Worm (Caenorhabditis elegans) whole organism, young adult: ENCODE results near the gene bbs-8.

Experiments used
- B0336.3 ChIP-seq: fragments of 200-800 bp; sonication (Bioruptor generic); IDR thresholded peaks from 2 replicates; pipeline ENCODE4 v1.3.6; 2022; ENCODE audit warnings: missing genetic modification characterization, missing compliant biosample characterization
- C06A6.2 ChIP-seq: fragments of 200-800 bp; sonication (Bioruptor generic); conservative IDR thresholded peaks from 2 replicates; pipeline ENCODE4 v1.3.6; 2022; ENCODE audit warnings: missing genetic modification characterization, missing compliant biosample characterization
- C17E4.6 ChIP-seq: fragments of 200-800 bp; sonication (Bioruptor generic); IDR thresholded peaks from 2 replicates; pipeline ENCODE4 v1.3.6; 2022; ENCODE audit warnings: missing genetic modification reagents, missing genetic modification characterization, missing compliant biosample characterization
- F10E7.11 ChIP-seq: sonication (generic microtip); optimal IDR thresholded peaks from 2 replicates; lab custom pipeline; 2017; ENCODE audit warnings: mild to moderate bottlenecking, missing genetic modification characterization, moderate library complexity, missing compliant biosample characterization
- F22D6.2 ChIP-seq: sonication (generic microtip); optimal IDR thresholded peaks from 2 replicates; lab custom pipeline; 2016; ENCODE audit warnings: mild to moderate bottlenecking, missing genetic modification characterization, missing compliant biosample characterization
- F49E8.2 ChIP-seq: sonication (generic microtip); optimal IDR thresholded peaks from 3 replicates; lab custom pipeline; 2017; ENCODE audit warnings: missing genetic modification characterization, mild to moderate bottlenecking, missing compliant biosample characterization, antibody characterized with exemption, moderate library complexity; ENCODE audit not compliant: insufficient read depth
- F52B5.7 ChIP-seq: sonication (generic microtip); optimal IDR thresholded peaks from 2 replicates; lab custom pipeline; 2016; ENCODE audit warnings: mild to moderate bottlenecking, missing genetic modification characterization, missing compliant biosample characterization
- K11D2.4 ChIP-seq: fragments of 200-800 bp; sonication (Bioruptor generic); IDR thresholded peaks from 2 replicates; pipeline ENCODE4 v1.3.6; 2022; ENCODE audit warnings: missing genetic modification reagents, missing genetic modification characterization, missing compliant biosample characterization
- athp-1 ChIP-seq: sonication (generic microtip); optimal IDR thresholded peaks from 2 replicates; lab custom pipeline; 2017; ENCODE audit warnings: mild to moderate bottlenecking, missing genetic modification characterization, missing compliant biosample characterization
- attf-5 ChIP-seq: fragments of 200-800 bp; sonication (Bioruptor generic); optimal IDR thresholded peaks from 2 replicates; lab custom pipeline; 2018; ENCODE audit warnings: mild to moderate bottlenecking, missing genetic modification characterization, missing compliant biosample characterization
- attf-6 ChIP-seq: fragments of 200-800 bp; sonication (Bioruptor generic); IDR thresholded peaks from 2 replicates; pipeline ENCODE4 v1.3.6; 2022; ENCODE audit warnings: missing genetic modification reagents, missing genetic modification characterization, missing compliant biosample characterization
- bed-1 ChIP-seq: fragments of 200-800 bp; sonication (Bioruptor generic); IDR thresholded peaks from 2 replicates; pipeline ENCODE4 v1.3.6; 2022; ENCODE audit warnings: missing genetic modification reagents, missing genetic modification characterization, missing compliant biosample characterization
- ceh-100 ChIP-seq: fragments of 200-800 bp; sonication (Bioruptor generic); IDR thresholded peaks from 2 replicates; pipeline ENCODE4 v1.3.6; 2022; ENCODE audit warnings: missing genetic modification reagents, missing genetic modification characterization, missing compliant biosample characterization
- ceh-58 ChIP-seq: fragments of 200-800 bp; sonication (Bioruptor generic); IDR thresholded peaks from 2 replicates; pipeline ENCODE4 v1.3.6; 2022; ENCODE audit warnings: missing genetic modification characterization, missing compliant biosample characterization
- ceh-79 ChIP-seq: sonication (generic microtip); optimal IDR thresholded peaks from 2 replicates; lab custom pipeline; 2017; ENCODE audit warnings: mild to moderate bottlenecking, missing genetic modification characterization, missing compliant biosample characterization
- dpff-1 ChIP-seq: sonication (generic microtip); optimal IDR thresholded peaks from 2 replicates; lab custom pipeline; 2017; ENCODE audit warnings: mild to moderate bottlenecking, missing genetic modification characterization, missing compliant biosample characterization
- efl-1 ChIP-seq: fragments of 150-350 bp; optimal IDR thresholded peaks from 2 replicates; lab custom pipeline; 2014; ENCODE audit warnings: missing biosample characterization, missing genetic modification reagents, missing genetic modification characterization
- egl-18 ChIP-seq: fragments of 200-800 bp; sonication (Bioruptor generic); IDR thresholded peaks from 2 replicates; pipeline ENCODE4 v1.3.6; 2022; ENCODE audit warnings: missing genetic modification reagents, missing genetic modification characterization, missing compliant biosample characterization
- egrh-3 ChIP-seq: fragments of 200-800 bp; sonication (Bioruptor generic); IDR thresholded peaks from 2 replicates; pipeline ENCODE4 v1.3.6; 2022; ENCODE audit warnings: missing genetic modification reagents, missing genetic modification characterization, missing compliant biosample characterization
- ekl-4 ChIP-seq: fragments of 200-800 bp; sonication (Bioruptor generic); IDR thresholded peaks from 2 replicates; pipeline ENCODE4 v1.3.6; 2022; ENCODE audit warnings: missing genetic modification reagents, missing genetic modification characterization, missing compliant biosample characterization
- ets-4 ChIP-seq: fragments of 200-800 bp; sonication (Bioruptor generic); optimal IDR thresholded peaks from 2 replicates; lab custom pipeline; 2018; ENCODE audit warnings: mild to moderate bottlenecking, missing genetic modification characterization, missing compliant biosample characterization
- gei-17 ChIP-seq: fragments of 200-800 bp; sonication (Bioruptor generic); optimal IDR thresholded peaks from 2 replicates; lab custom pipeline; 2018; ENCODE audit warnings: mild to moderate bottlenecking, missing genetic modification characterization, missing compliant biosample characterization
- hlh-12 ChIP-seq: sonication (generic microtip); optimal IDR thresholded peaks from 2 replicates; lab custom pipeline; 2016; ENCODE audit warnings: missing genetic modification characterization, missing compliant biosample characterization
- hrde-1 ChIP-seq: sonication (generic microtip); optimal IDR thresholded peaks from 2 replicates; lab custom pipeline; 2016; ENCODE audit warnings: missing genetic modification characterization, mild to moderate bottlenecking, missing compliant biosample characterization, moderate library complexity, missing genotype, missing genetic modification reagents, borderline replicate concordance
- hsf-1 ChIP-seq: fragments of 200-800 bp; sonication (Bioruptor generic); IDR thresholded peaks from 2 replicates; pipeline ENCODE4 v1.3.6; 2022; ENCODE audit warnings: missing genetic modification reagents, missing genetic modification characterization, missing compliant biosample characterization
- let-607 ChIP-seq, 2 experiments: fragments of 200-800 bp in 1 of 2; sonication (Bioruptor generic) in 1 of 2; sonication (generic microtip) in 1 of 2; optimal IDR thresholded peaks; 2 replicates each; lab custom pipeline; 2016 to 2018; ENCODE audit warnings: mild to moderate bottlenecking in 2 of 2, missing compliant biosample characterization in 2 of 2, missing genetic modification characterization in 2 of 2, moderate library complexity in 2 of 2, missing genotype in 1 of 2
- lin-54 ChIP-seq: fragments of 200-800 bp; sonication (Bioruptor generic); optimal IDR thresholded peaks from 2 replicates; lab custom pipeline; 2018; ENCODE audit warnings: mild to moderate bottlenecking, missing genetic modification characterization, missing compliant biosample characterization
- lir-1 ChIP-seq: fragments of 200-800 bp; sonication (Bioruptor generic); conservative IDR thresholded peaks from 2 replicates; pipeline ENCODE4 v1.3.6; 2022; ENCODE audit warnings: missing genetic modification reagents, missing genetic modification characterization, missing compliant biosample characterization
- lsl-1 ChIP-seq: fragments of 200-800 bp; sonication (Bioruptor generic); optimal IDR thresholded peaks from 2 replicates; lab custom pipeline; 2018; ENCODE audit warnings: mild to moderate bottlenecking, missing genetic modification characterization, moderate library complexity, missing compliant biosample characterization
- lsy-27 ChIP-seq: sonication (generic microtip); optimal IDR thresholded peaks from 2 replicates; lab custom pipeline; 2017; ENCODE audit warnings: missing genetic modification characterization, mild to moderate bottlenecking, missing compliant biosample characterization, antibody characterized with exemption, missing genotype, borderline replicate concordance; ENCODE audit not compliant: insufficient read depth
- madf-3 ChIP-seq: fragments of 200-800 bp; sonication (Bioruptor generic); IDR thresholded peaks from 2 replicates; pipeline ENCODE4 v1.3.6; 2022; ENCODE audit warnings: missing genetic modification reagents, missing genetic modification characterization, missing compliant biosample characterization
- madf-6 ChIP-seq: fragments of 200-800 bp; sonication (Bioruptor generic); IDR thresholded peaks from 2 replicates; pipeline ENCODE4 v1.3.6; 2022; ENCODE audit warnings: missing genetic modification reagents, missing genetic modification characterization, missing compliant biosample characterization
- madf-8 ChIP-seq: fragments of 200-800 bp; sonication (Bioruptor generic); conservative IDR thresholded peaks from 2 replicates; pipeline ENCODE4 v1.3.6; 2022; ENCODE audit warnings: missing genetic modification reagents, missing genetic modification characterization, missing compliant biosample characterization
- mxl-1 ChIP-seq: sonication (generic microtip); optimal IDR thresholded peaks from 2 replicates; lab custom pipeline; 2016; ENCODE audit warnings: missing genetic modification characterization, missing compliant biosample characterization
- nfya-2 ChIP-seq: fragments of 200-800 bp; sonication (Bioruptor generic); IDR thresholded peaks from 2 replicates; pipeline ENCODE4 v1.3.6; 2022; ENCODE audit warnings: missing genetic modification reagents, missing genetic modification characterization, missing compliant biosample characterization
- nhr-80 ChIP-seq: sonication (generic microtip); optimal IDR thresholded peaks from 2 replicates; lab custom pipeline; 2016; ENCODE audit warnings: missing genetic modification characterization, missing compliant biosample characterization
- pbrm-1 ChIP-seq: fragments of 200-800 bp; sonication (Bioruptor generic); IDR thresholded peaks from 2 replicates; pipeline ENCODE4 v1.3.6; 2022; ENCODE audit warnings: missing genetic modification reagents, missing genetic modification characterization, missing compliant biosample characterization
- rcor-1 ChIP-seq: fragments of 200-800 bp; sonication (Bioruptor generic); IDR thresholded peaks from 2 replicates; pipeline ENCODE4 v1.3.6; 2022; ENCODE audit warnings: missing genetic modification reagents, missing genetic modification characterization, missing compliant biosample characterization
- rpc-1 ChIP-seq, 2 experiments: fragments of 150-350 bp in 1 of 2; sonication (generic microtip) in 1 of 2; optimal IDR thresholded peaks; 2 replicates each; lab custom pipeline; 2014 to 2018; ENCODE audit warnings: missing biosample characterization in 1 of 2, missing genetic modification characterization in 1 of 2, missing genetic modification reagents in 1 of 2, missing genotype in 1 of 2
- sdz-38 ChIP-seq: sonication (generic microtip); optimal IDR thresholded peaks from 2 replicates; lab custom pipeline; 2016; ENCODE audit warnings: missing genotype, missing genetic modification characterization, missing compliant biosample characterization
- tbp1 ChIP-seq: fragments of 200-800 bp; sonication (Bioruptor generic); optimal IDR thresholded peaks from 2 replicates; lab custom pipeline; 2018; ENCODE audit warnings: mild to moderate bottlenecking, missing genetic modification characterization, missing compliant biosample characterization
- tlf-1 ChIP-seq: fragments of 200-800 bp; sonication (Bioruptor generic); optimal IDR thresholded peaks from 2 replicates; lab custom pipeline; 2018; ENCODE audit warnings: mild to moderate bottlenecking, missing genetic modification characterization, missing compliant biosample characterization
- unc-62 ChIP-seq: fragments of 150-350 bp; optimal IDR thresholded peaks from 2 replicates; lab custom pipeline; 2014; ENCODE audit warnings: missing biosample characterization, missing genetic modification reagents, missing genetic modification characterization
- xnd-1 ChIP-seq: sonication (generic microtip); optimal IDR thresholded peaks from 2 replicates; lab custom pipeline; 2016; ENCODE audit warnings: missing genotype, missing genetic modification reagents, missing genetic modification characterization, missing compliant biosample characterization
- ztf-18 ChIP-seq: sonication (generic microtip); optimal IDR thresholded peaks from 2 replicates; lab custom pipeline; 2016; ENCODE audit warnings: missing genotype, mild to moderate bottlenecking, missing genetic modification characterization, missing compliant biosample characterization
- ztf-22 ChIP-seq: fragments of 200-800 bp; sonication (Bioruptor generic); optimal IDR thresholded peaks from 2 replicates; lab custom pipeline; 2018; ENCODE audit warnings: mild to moderate bottlenecking, missing genetic modification characterization, moderate library complexity, missing compliant biosample characterization
- ztf-26 ChIP-seq: sonication (generic microtip); optimal IDR thresholded peaks from 2 replicates; lab custom pipeline; 2017; ENCODE audit warnings: missing genetic modification characterization, missing compliant biosample characterization
- ztf-3 ChIP-seq: fragments of 200-800 bp; sonication (Bioruptor generic); optimal IDR thresholded peaks from 2 replicates; lab custom pipeline; 2018; ENCODE audit warnings: mild to moderate bottlenecking, missing genetic modification characterization, missing compliant biosample characterization

Gene bbs-8

ce11 chrV:6783044-6783625 lies 18.3 kb upstream of the bbs-8 start:
- TF ChIP-seq egl-18 (GFP tag; lab: Robert Waterston, UW) (no peak), hlh-12 (tag; lab: Kevin White, UChicago) (no peak), ztf-22 (GFP tag; lab: Kevin White, UChicago) (no peak), rcor-1 (GFP tag; lab: Robert Waterston, UW) (peak; percentile 45; the same call in 1 of the 2 replicates), lsl-1 (GFP tag; lab: Kevin White, UChicago) (peak; percentile 57), ztf-3 (no peak), ceh-58 (no peak), ceh-79 (tag; lab: Kevin White, UChicago) (no peak), F22D6.2 (no peak), rpc-1 (optimal IDR thresholded peaks at IDR 0.05; lab: Kevin White, UChicago) (no peak), rpc-1 (tag; optimal IDR thresholded peaks at IDR 0.05; lab: Kevin White, UChicago) (no peak), xnd-1 (tag; lab: Kevin White, UChicago) (peak; percentile 50), attf-5 (GFP tag; lab: Kevin White, UChicago) (peak; percentile 38), F49E8.2 (peak; percentile 66), efl-1 (GFP tag; lab: Kevin White, UChicago) (no peak), B0336.3 (GFP tag; lab: Robert Waterston, UW) (peak; percentile 93), unc-62 (GFP tag; lab: Kevin White, UChicago) (no peak), let-607 (tag; optimal IDR thresholded peaks at IDR 0.05; lab: Kevin White, UChicago) (no peak), hsf-1 (GFP tag; lab: Robert Waterston, UW) (peak; percentile 58; the same call in 1 of the 2 replicates), C17E4.6 (GFP tag; lab: Robert Waterston, UW) (0 out of 2 replicates have a peak, but pooled peaks have one; percentile 23), madf-3 (GFP tag; lab: Robert Waterston, UW) (peak; percentile 70; the same call in 1 of the 2 replicates), F52B5.7 (tag; lab: Kevin White, UChicago) (peak; percentile 45), gei-17 (GFP tag; lab: Kevin White, UChicago) (no peak), madf-6 (GFP tag; lab: Robert Waterston, UW) (peak; percentile 79), F10E7.11 (tag; lab: Kevin White, UChicago) (no peak), attf-6 (GFP tag; lab: Robert Waterston, UW) (peak; percentile 65; the same call in 1 of the 2 replicates), tbp1 (GFP tag; lab: Kevin White, UChicago) (peak; percentile 32), mxl-1 (tag; lab: Kevin White, UChicago) (peak; percentile 39), ekl-4 (GFP tag; lab: Robert Waterston, UW) (peak; percentile 65), nfya-2 (no peak), nhr-80 (no peak), dpff-1 (tag; lab: Kevin White, UChicago) (no peak), madf-8 (GFP tag; lab: Robert Waterston, UW) (peak; percentile 3), hrde-1 (tag; lab: Kevin White, UChicago) (peak; percentile 32), lsy-27 (tag; lab: Kevin White, UChicago) (no peak), ztf-18 (tag; lab: Kevin White, UChicago) (peak; percentile 22), athp-1 (tag; lab: Kevin White, UChicago) (peak; percentile 67), pbrm-1 (0 out of 2 replicates have a peak, but pooled peaks have one; percentile 8), lir-1 (GFP tag; lab: Robert Waterston, UW) (no peak), lin-54 (GFP tag; lab: Kevin White, UChicago) (peak; percentile 46), ets-4 (no peak), ceh-100 (GFP tag; lab: Robert Waterston, UW) (0 out of 2 replicates have a peak, but pooled peaks have one; percentile 28), ztf-26 (no peak), K11D2.4 (GFP tag; lab: Robert Waterston, UW) (no peak), egrh-3 (GFP tag; lab: Robert Waterston, UW) (no peak), C06A6.2 (GFP tag; lab: Robert Waterston, UW) (no peak), sdz-38 (tag; lab: Kevin White, UChicago) (no peak), bed-1 (GFP tag; lab: Robert Waterston, UW) (no peak), tlf-1 (peak; percentile 75)
